Worm (Caenorhabditis elegans) whole organism, L1 larva: ENCODE data around the gene Y48C3A.18.

ENCODE experiments used
- C16A3.4 ChIP-seq: fragments of 150-350 bp; optimal IDR thresholded peaks from 2 replicates; lab custom pipeline; 2014; ENCODE audit warnings: missing biosample characterization, missing genetic modification characterization
- C34B4.2 ChIP-seq: sonication (generic microtip); optimal IDR thresholded peaks from 2 replicates; lab custom pipeline; 2017; ENCODE audit warnings: mild to moderate bottlenecking, missing genetic modification characterization, missing compliant biosample characterization
- Y116A8C.19 ChIP-seq: sonication (generic microtip); optimal IDR thresholded peaks from 2 replicates; lab custom pipeline; 2016; ENCODE audit warnings: missing compliant biosample characterization, missing genetic modification characterization, borderline replicate concordance
- aha-1 ChIP-seq: fragments of 150-350 bp; optimal IDR thresholded peaks from 2 replicates; lab custom pipeline; 2014; ENCODE audit warnings: missing biosample characterization, missing genetic modification characterization
- aly-2 ChIP-seq: fragments of 150-350 bp; optimal IDR thresholded peaks from 2 replicates; lab custom pipeline; 2014; ENCODE audit warnings: missing biosample characterization, missing genetic modification characterization
- blmp-1 ChIP-seq: fragments of 150-350 bp; optimal IDR thresholded peaks from 2 replicates; lab custom pipeline; 2014; ENCODE audit warnings: missing biosample characterization, missing genetic modification characterization
- ceh-8 ChIP-seq: fragments of 200-800 bp; sonication (Bioruptor generic); optimal IDR thresholded peaks from 2 replicates; lab custom pipeline; 2018; ENCODE audit warnings: mild to moderate bottlenecking, missing genetic modification characterization, moderate library complexity, missing compliant biosample characterization
- ceh-90 ChIP-seq: sonication (generic microtip); optimal IDR thresholded peaks from 2 replicates; lab custom pipeline; 2016; ENCODE audit warnings: missing genetic modification characterization, missing compliant biosample characterization
- ces-1 ChIP-seq: fragments of 150-350 bp; optimal IDR thresholded peaks from 2 replicates; lab custom pipeline; 2014; ENCODE audit warnings: missing biosample characterization, missing genetic modification reagents, missing genetic modification characterization
- dsc-1 ChIP-seq: sonication (generic microtip); optimal IDR thresholded peaks from 2 replicates; lab custom pipeline; 2016; ENCODE audit warnings: mild to moderate bottlenecking, missing genetic modification characterization, missing compliant biosample characterization
- efl-1 ChIP-seq, 4 experiments: fragments of 150-350 bp; optimal IDR thresholded peaks in 3 of 4; peaks in 1 of 4; 1 replicate in 1 of 4; 2 replicates in 3 of 4; lab custom pipeline; 2014; ENCODE audit warnings: missing biosample characterization in 2 of 4, missing genetic modification characterization in 2 of 4, missing genetic modification reagents in 2 of 4
- efl-3 ChIP-seq: fragments of 200-800 bp; sonication (Bioruptor generic); optimal IDR thresholded peaks from 2 replicates; lab custom pipeline; 2018; ENCODE audit warnings: mild to moderate bottlenecking, missing genetic modification characterization, missing compliant biosample characterization
- elt-2 ChIP-seq: sonication (generic microtip); optimal IDR thresholded peaks from 2 replicates; lab custom pipeline; 2016; ENCODE audit warnings: missing genetic modification characterization, mild to moderate bottlenecking, inconsistent platforms, missing compliant biosample characterization, missing genetic modification reagents
- elt-3 ChIP-seq, 6 experiments: fragments of 150-350 bp in 1 of 6; sonication (generic microtip); optimal IDR thresholded peaks; 2 replicates each; lab custom pipeline; 2017 to 2018; ENCODE audit warnings: missing biosample characterization in 6 of 6, missing genetic modification characterization in 6 of 6, inconsistent platforms in 1 of 6
- fkh-4 ChIP-seq: sonication (generic microtip); optimal IDR thresholded peaks from 2 replicates; lab custom pipeline; 2016; ENCODE audit warnings: missing compliant biosample characterization, missing genetic modification characterization, borderline replicate concordance
- hlh-17 ChIP-seq: fragments of 200-800 bp; sonication (Bioruptor generic); optimal IDR thresholded peaks from 2 replicates; lab custom pipeline; 2018; ENCODE audit warnings: missing genetic modification characterization, mild to moderate bottlenecking, missing compliant biosample characterization, moderate library complexity, borderline replicate concordance
- hlh-4 ChIP-seq: sonication (generic microtip); optimal IDR thresholded peaks from 2 replicates; lab custom pipeline; 2016; ENCODE audit warnings: mild to moderate bottlenecking, missing genetic modification characterization, missing compliant biosample characterization
- irx-1 ChIP-seq: sonication (generic microtip); optimal IDR thresholded peaks from 2 replicates; lab custom pipeline; 2016; ENCODE audit warnings: missing genetic modification characterization, missing compliant biosample characterization
- jun-1 ChIP-seq: fragments of 150-350 bp; optimal IDR thresholded peaks from 2 replicates; lab custom pipeline; 2014; ENCODE audit warnings: missing biosample characterization, missing genetic modification reagents, missing genetic modification characterization
- lin-13 ChIP-seq: fragments of 150-350 bp; optimal IDR thresholded peaks from 2 replicates; lab custom pipeline; 2014; ENCODE audit warnings: missing biosample characterization, missing genetic modification reagents, missing genetic modification characterization
- lin-15B ChIP-seq: fragments of 150-350 bp; sonication (generic microtip); optimal IDR thresholded peaks from 3 replicates; lab custom pipeline; 2014; ENCODE audit warnings: missing biosample characterization, missing genetic modification characterization
- lin-35 ChIP-seq, 2 experiments: fragments of 150-350 bp; optimal IDR thresholded peaks; 2 replicates each; lab custom pipeline; 2014; ENCODE audit warnings: missing biosample characterization in 2 of 2, missing genetic modification characterization in 2 of 2, missing genetic modification reagents in 2 of 2
- lin-39 ChIP-seq: fragments of 150-350 bp; optimal IDR thresholded peaks from 2 replicates; lab custom pipeline; 2014; ENCODE audit warnings: missing biosample characterization, missing genetic modification reagents, missing genetic modification characterization
- lir-3 ChIP-seq: sonication (generic microtip); optimal IDR thresholded peaks from 2 replicates; lab custom pipeline; 2016; ENCODE audit warnings: mild to moderate bottlenecking, missing genetic modification characterization, moderate library complexity, missing compliant biosample characterization; ENCODE audit not compliant: poor library complexity
- lsy-2 ChIP-seq, 2 experiments: fragments of 150-350 bp; optimal IDR thresholded peaks; 2 replicates each; lab custom pipeline; 2014; ENCODE audit warnings: missing biosample characterization in 2 of 2, missing genetic modification characterization in 2 of 2
- mdl-1 ChIP-seq, 2 experiments: fragments of 150-350 bp; optimal IDR thresholded peaks; 2 replicates each; lab custom pipeline; 2014 to 2017; ENCODE audit warnings: missing biosample characterization in 2 of 2, missing genetic modification characterization in 2 of 2, inconsistent platforms in 1 of 2
- mef-2 ChIP-seq: fragments of 150-350 bp; optimal IDR thresholded peaks from 2 replicates; lab custom pipeline; 2014; ENCODE audit warnings: missing biosample characterization, missing genetic modification characterization
- mep-1 ChIP-seq: fragments of 150-350 bp; optimal IDR thresholded peaks from 2 replicates; lab custom pipeline; 2014; ENCODE audit warnings: missing biosample characterization, missing genetic modification characterization
- nhr-11 ChIP-seq: fragments of 150-350 bp; optimal IDR thresholded peaks from 2 replicates; lab custom pipeline; 2014; ENCODE audit warnings: missing biosample characterization, missing genetic modification characterization
- nhr-19 ChIP-seq: fragments of 200-800 bp; sonication (Bioruptor generic); conservative IDR thresholded peaks from 2 replicates; pipeline ENCODE4 v1.3.6; 2022; ENCODE audit warnings: missing genetic modification characterization, missing compliant biosample characterization
- nhr-20 ChIP-seq: sonication (generic microtip); optimal IDR thresholded peaks from 2 replicates; lab custom pipeline; 2016; ENCODE audit warnings: mild to moderate bottlenecking, missing genetic modification characterization, missing compliant biosample characterization
- nhr-28 ChIP-seq: fragments of 150-350 bp; optimal IDR thresholded peaks from 2 replicates; lab custom pipeline; 2014; ENCODE audit warnings: missing biosample characterization, missing genetic modification characterization
- nhr-71 ChIP-seq: sonication (generic microtip); optimal IDR thresholded peaks from 2 replicates; lab custom pipeline; 2016; ENCODE audit warnings: mild to moderate bottlenecking, missing genetic modification characterization, moderate library complexity, missing compliant biosample characterization
- nhr-76 ChIP-seq: sonication (generic microtip); optimal IDR thresholded peaks from 2 replicates; lab custom pipeline; 2017; ENCODE audit warnings: missing biosample characterization, missing genetic modification characterization
- nhr-90 ChIP-seq: sonication (generic microtip); optimal IDR thresholded peaks from 2 replicates; lab custom pipeline; 2016; ENCODE audit warnings: mild to moderate bottlenecking, missing genetic modification characterization, missing compliant biosample characterization; ENCODE audit not compliant: poor library complexity
- pqm-1 ChIP-seq: sonication (generic microtip); optimal IDR thresholded peaks from 3 replicates; lab custom pipeline; 2017; ENCODE audit warnings: missing biosample characterization, missing genetic modification characterization
- skn-1 ChIP-seq: fragments of 150-350 bp; optimal IDR thresholded peaks from 2 replicates; lab custom pipeline; 2014; ENCODE audit warnings: missing biosample characterization, missing genetic modification characterization
- snpc-4 ChIP-seq: fragments of 150-350 bp; optimal IDR thresholded peaks from 2 replicates; lab custom pipeline; 2014; ENCODE audit warnings: missing biosample characterization, missing genetic modification characterization
- snu-23 ChIP-seq: sonication (generic microtip); optimal IDR thresholded peaks from 2 replicates; lab custom pipeline; 2016; ENCODE audit warnings: missing genetic modification characterization, missing compliant biosample characterization
- unc-130 ChIP-seq: fragments of 150-350 bp; optimal IDR thresholded peaks from 2 replicates; lab custom pipeline; 2017; ENCODE audit warnings: missing biosample characterization, missing genetic modification characterization, inconsistent platforms
- vab-15 ChIP-seq: sonication (generic microtip); optimal IDR thresholded peaks from 2 replicates; lab custom pipeline; 2017; ENCODE audit warnings: missing genotype, mild to moderate bottlenecking, missing genetic modification characterization, missing compliant biosample characterization
- zag-1 ChIP-seq: fragments of 150-350 bp; optimal IDR thresholded peaks from 2 replicates; lab custom pipeline; 2014; ENCODE audit warnings: missing biosample characterization, missing genetic modification characterization
- ztf-11 ChIP-seq, 2 experiments: sonication (generic microtip); optimal IDR thresholded peaks; 2 replicates each; lab custom pipeline; 2016 to 2017; ENCODE audit warnings: missing genetic modification characterization in 2 of 2, missing biosample characterization in 1 of 2, missing compliant biosample characterization in 1 of 2

Gene Y48C3A.18

DNA sequence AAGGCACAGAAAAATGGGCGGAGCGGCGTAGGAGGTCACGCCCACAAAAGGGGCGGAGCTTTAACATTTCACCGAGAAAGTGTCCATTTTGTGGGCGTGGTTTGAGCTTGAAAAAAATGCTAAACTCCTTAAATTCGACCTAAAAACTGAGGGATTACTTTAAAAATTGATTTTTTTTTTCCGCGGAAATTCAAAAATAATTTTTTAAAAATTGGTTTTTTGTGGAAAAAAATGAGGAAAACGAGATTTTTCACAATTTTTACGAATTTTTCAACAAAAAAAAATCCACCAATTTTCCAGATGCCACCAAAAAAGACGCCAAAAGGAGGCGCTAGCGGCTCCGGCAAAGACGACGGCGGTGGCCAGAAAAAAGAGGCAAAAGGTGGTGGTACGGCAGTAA lies 9.8 kb upstream of the Y48C3A.18 start, which contains the start of gene pinn-4:
TSS of gene pinn-4 (plus strand) at position 301 of the 400 bp plus-strand sequence.
- TF ChIP-seq snpc-4 (tag; lab: Kevin White, UChicago) = no peak
- no peak for TF ChIP-seq mep-1 (tag; lab: Kevin White, UChicago)
- no peak for TF ChIP-seq lir-3 (tag; lab: Kevin White, UChicago)
- no peak for TF ChIP-seq nhr-90 (tag; lab: Kevin White, UChicago)
- no peak for TF ChIP-seq unc-130 (tag; lab: Kevin White, UChicago)
- TF ChIP-seq aly-2 (tag; lab: Kevin White, UChicago) = no peak
- no peak for TF ChIP-seq nhr-76 (tag; lab: Kevin White, UChicago)
- no peak for TF ChIP-seq ceh-8 (GFP tag; lab: Kevin White, UChicago)
- TF ChIP-seq C16A3.4 = no peak
- TF ChIP-seq lsy-2 (tag; optimal IDR thresholded peaks at IDR 0.05; lab: Kevin White, UChicago) = no peak
- no peak for TF ChIP-seq fkh-4
- TF ChIP-seq lin-39 (tag; lab: Kevin White, UChicago) = no peak
- no peak for TF ChIP-seq irx-1 (tag; lab: Kevin White, UChicago)
- no peak for TF ChIP-seq lin-13 (GFP tag; lab: Kevin White, UChicago)
- no peak for TF ChIP-seq ztf-11 (tag; optimal IDR thresholded peaks at IDR 0.05; lab: Kevin White, UChicago)
- no peak for TF ChIP-seq snu-23 (GFP tag; lab: Kevin White, UChicago)

DNA sequence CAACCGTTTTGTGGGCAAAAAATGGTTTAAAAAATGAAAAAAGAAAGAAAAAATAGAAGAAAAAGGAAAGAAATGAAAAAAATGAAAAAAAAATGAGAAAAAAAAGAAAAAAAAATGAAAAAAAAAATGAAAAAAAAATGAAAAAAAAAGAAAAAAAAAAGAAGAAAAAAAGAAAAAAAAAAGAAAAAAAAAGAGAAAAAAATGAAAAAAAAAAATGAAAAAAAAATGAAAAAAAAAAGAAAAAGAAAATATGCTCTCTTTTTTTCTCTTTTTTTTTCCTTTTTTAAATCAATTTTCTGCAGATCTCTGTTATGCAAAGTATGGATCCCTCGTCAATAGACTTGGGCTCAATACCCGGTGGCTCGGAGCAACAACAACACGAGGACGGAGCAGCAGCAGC lies 6.6 kb upstream of the Y48C3A.18 start, which contains the start of gene efl-2:
TSS of gene efl-2 (plus strand) at position 301 of the 400 bp plus-strand sequence.
- TF ChIP-seq zag-1 (tag; lab: Kevin White, UChicago) (no peak), nhr-71 (tag; lab: Kevin White, UChicago) (no peak), mef-2 (tag; lab: Kevin White, UChicago) (no peak), vab-15 (tag; lab: Kevin White, UChicago) (no peak), nhr-28 (tag; lab: Kevin White, UChicago) (no peak), aha-1 (tag; lab: Kevin White, UChicago) (no peak), hlh-17 (GFP tag; lab: Kevin White, UChicago) (no peak), efl-3 (GFP tag; lab: Kevin White, UChicago) (no peak), blmp-1 (tag; lab: Kevin White, UChicago) (no peak), pqm-1 (no peak), efl-1 (optimal IDR thresholded peaks at IDR 0.05; lab: Kevin White, UChicago) (no peak), efl-1 (GFP tag; optimal IDR thresholded peaks at IDR 0.05 in 1 of 2; lab: Kevin White, UChicago) (no peak), nhr-19 (GFP tag; lab: Robert Waterston, UW) (no peak), nhr-11 (tag; lab: Kevin White, UChicago) (no peak), irx-1 (tag; lab: Kevin White, UChicago) (no peak), ces-1 (GFP tag; lab: Kevin White, UChicago) (no peak), skn-1 (tag; lab: Kevin White, UChicago) (no peak), nhr-76 (tag; lab: Kevin White, UChicago) (no peak)

ce11 chrII:13414099-13414498 lies 1.7 kb downstream of the Y48C3A.18 start:
- TF ChIP-seq efl-3 (GFP tag; lab: Kevin White, UChicago) (no peak), nhr-28 (tag; lab: Kevin White, UChicago) (no peak), elt-2 (tag; lab: Kevin White, UChicago) (no peak), Y116A8C.19 (tag; lab: Kevin White, UChicago) (no peak), jun-1 (tag; lab: Kevin White, UChicago) (no peak), dsc-1 (tag; lab: Kevin White, UChicago) (no peak), lin-15B (tag; lab: Kevin White, UChicago) (no peak), aly-2 (tag; lab: Kevin White, UChicago) (no peak), lin-35 (GFP tag; optimal IDR thresholded peaks at IDR 0.05; lab: Kevin White, UChicago) (no peak), nhr-19 (GFP tag; lab: Robert Waterston, UW) (no peak), lin-39 (tag; lab: Kevin White, UChicago) (no peak), snu-23 (GFP tag; lab: Kevin White, UChicago) (no peak), C34B4.2 (tag; lab: Kevin White, UChicago) (no peak), nhr-90 (tag; lab: Kevin White, UChicago) (no peak), ceh-90 (tag; lab: Kevin White, UChicago) (no peak), elt-3 (tag; optimal IDR thresholded peaks at IDR 0.05; lab: Kevin White, UChicago) (no peak), mdl-1 (tag; optimal IDR thresholded peaks at IDR 0.05; lab: Kevin White, UChicago) (no peak), hlh-4 (no peak), lin-13 (GFP tag; lab: Kevin White, UChicago) (no peak), nhr-20 (no peak)
